Fruit fly (Drosophila melanogaster): ENCODE measurements around the gene Ucp4B.

The Ucp4B gene

dm6 chr2L:5923603-5924138 is 46.0 kb upstream of the Ucp4B start, which contains the start of gene CG9016 (continued):
- TF ChIP-seq zfh1 (GFP tag; IDR thresholded peaks at IDR 0.05) (no peak), CG2120 (GFP tag; optimal IDR thresholded peaks at IDR 0.05) (no peak), CG30020 (tag; optimal IDR thresholded peaks at IDR 0.05) (no peak), CkIIα-i1 (GFP tag; IDR thresholded peaks at IDR 0.05) (no peak), C15 (GFP tag; IDR thresholded peaks at IDR 0.05) (no peak), stwl (tag; optimal IDR thresholded peaks at IDR 0.05) (no peak), dimm (GFP tag; IDR thresholded peaks at IDR 0.05) (no peak), Nf-YA (GFP tag; IDR thresholded peaks at IDR 0.05) (no peak), CG8089 (GFP tag; optimal IDR thresholded peaks at IDR 0.05) (no peak), CG4730 (GFP tag; IDR thresholded peaks at IDR 0.05) (no peak), CG10366 (GFP tag; IDR thresholded peaks at IDR 0.05) (no peak), ems (GFP tag; optimal IDR thresholded peaks at IDR 0.05) (no peak), Adf1 (GFP tag; IDR thresholded peaks at IDR 0.05) (peak; percentile 80), Nf-YC (tag; optimal IDR thresholded peaks at IDR 0.05) (peak; percentile 97), crol (GFP tag; IDR thresholded peaks at IDR 0.05) (peak; percentile 89), ewg (GFP tag; optimal IDR thresholded peaks at IDR 0.05) (peak; percentile 86), CG18011 (GFP tag; optimal IDR thresholded peaks at IDR 0.05) (no peak), CG8478 (optimal IDR thresholded peaks at IDR 0.05) (peak; percentile 79), Awh (GFP tag; IDR thresholded peaks at IDR 0.05) (no peak), ci (GFP tag; IDR thresholded peaks at IDR 0.05) (no peak), seq (GFP tag; IDR thresholded peaks at IDR 0.05) (peak; percentile 87)

DNA sequence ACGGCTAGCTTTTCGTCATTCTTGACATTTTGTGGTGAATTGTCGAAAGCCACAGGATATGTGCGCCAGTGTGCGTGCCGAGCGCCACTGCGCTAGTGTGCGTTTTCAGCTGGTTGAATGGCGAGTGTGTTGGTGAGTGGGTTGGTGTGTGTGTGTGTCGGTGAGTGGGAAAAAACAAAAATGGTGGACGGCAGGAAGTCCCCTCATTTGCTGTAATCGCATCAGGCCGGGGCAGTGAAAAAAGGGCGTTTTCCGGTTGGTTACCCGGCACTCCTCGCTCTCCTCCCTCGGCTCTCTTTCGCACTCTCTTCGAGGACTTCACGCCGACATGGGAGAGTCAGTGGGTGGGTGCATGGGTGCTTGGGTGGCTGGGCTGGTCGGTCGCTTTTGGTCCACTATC is 44.5 kb upstream of the Ucp4B start:
- peak; percentile 8 for TF ChIP-seq ewg (GFP tag; optimal IDR thresholded peaks at IDR 0.05)
- TF ChIP-seq peb (GFP tag; IDR thresholded peaks at IDR 0.05), result no peak
- no peak for TF ChIP-seq ranshi (GFP tag; IDR thresholded peaks at IDR 0.05)
- peak; percentile 97 for TF ChIP-seq Nf-YC (tag; optimal IDR thresholded peaks at IDR 0.05)
- peak; percentile 82 for TF ChIP-seq cg (GFP tag; optimal IDR thresholded peaks at IDR 0.05)
- TF ChIP-seq Nf-YB (GFP tag; optimal IDR thresholded peaks at IDR 0.05), result peak; percentile 96
- no peak for TF ChIP-seq usp (GFP tag; optimal IDR thresholded peaks at IDR 0.05)
- TF ChIP-seq Deaf1 (tag; optimal IDR thresholded peaks at IDR 0.05), result peak; percentile 74
- no peak for TF ChIP-seq lab (GFP tag; optimal IDR thresholded peaks at IDR 0.05)
- TF ChIP-seq NFAT (GFP tag; IDR thresholded peaks at IDR 0.05), result no peak
- no peak for TF ChIP-seq CG11247 (GFP tag; IDR thresholded peaks at IDR 0.05)
- peak; percentile 32 to 36 for TF ChIP-seq Trl (optimal IDR thresholded peaks at IDR 0.05)
- no peak for TF ChIP-seq Trl (GFP tag; optimal IDR thresholded peaks at IDR 0.05)
- TF ChIP-seq CG1603 (tag; optimal IDR thresholded peaks at IDR 0.05), result no peak
- TF ChIP-seq CG17186 (GFP tag; optimal IDR thresholded peaks at IDR 0.05), result no peak
- TF ChIP-seq so (GFP tag; IDR thresholded peaks at IDR 0.05), result no peak
- peak; percentile 53 for TF ChIP-seq Nf-YA (GFP tag; IDR thresholded peaks at IDR 0.05)
- TF ChIP-seq vvl (GFP tag; IDR thresholded peaks at IDR 0.05), result no peak
- 0 out of 2 replicates have a peak, but pooled peaks have one; percentile 19 for TF ChIP-seq CG10321 (GFP tag; IDR thresholded peaks at IDR 0.05)
- TF ChIP-seq bbx (GFP tag; IDR thresholded peaks at IDR 0.05; ENCODE audit: partially characterized antibody), result no peak
- TF ChIP-seq CG6765 (GFP tag; optimal IDR thresholded peaks at IDR 0.05), result no peak
- TF ChIP-seq crol (GFP tag; IDR thresholded peaks at IDR 0.05), result peak; percentile 62
- TF ChIP-seq Ets65A (GFP tag), result peak; percentile 19
- TF ChIP-seq stwl (tag; optimal IDR thresholded peaks at IDR 0.05), result no peak
- no peak for TF ChIP-seq pum (GFP tag; optimal IDR thresholded peaks at IDR 0.05)
- TF ChIP-seq seq (GFP tag; IDR thresholded peaks at IDR 0.05), result peak; percentile 78; the same call in 1 of the 2 replicates
- TF ChIP-seq p53 (GFP tag; optimal IDR thresholded peaks at IDR 0.05), result no peak

Measured in whole organism, embryonic.